Fruit fly (Drosophila melanogaster): ENCODE measurements around the gene CG32262.

DNA sequence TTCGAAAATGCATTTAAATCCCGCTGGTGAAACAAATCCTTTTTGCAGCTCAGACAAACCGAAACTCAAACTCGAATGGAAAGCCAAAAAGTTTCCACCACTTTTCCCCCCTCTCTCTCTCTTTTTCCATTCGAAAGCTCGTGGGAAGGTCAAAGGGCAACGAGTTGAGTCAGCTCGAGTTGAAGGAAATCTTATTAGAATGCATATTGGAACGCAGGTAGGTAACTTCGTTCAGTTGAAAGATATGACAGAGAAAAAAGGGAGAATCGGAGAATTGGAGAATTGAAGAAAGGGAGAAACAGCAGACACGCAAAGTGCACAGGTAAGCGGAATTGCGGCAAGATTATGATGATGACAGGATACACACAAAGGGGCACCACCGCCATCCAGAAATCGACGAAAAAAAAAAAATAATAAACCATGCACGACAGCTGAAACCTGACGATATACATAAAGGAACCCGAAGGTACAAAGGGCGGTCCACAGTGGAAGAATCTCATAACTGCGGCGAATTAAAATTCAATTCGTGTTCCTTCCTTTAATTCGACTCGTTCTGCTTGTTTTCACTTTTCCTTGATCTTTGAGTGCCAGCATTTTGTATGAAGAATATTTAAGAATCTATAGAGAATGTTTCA lies 27.3 kb downstream of the CG32262 start:
- TF ChIP-seq Abd-B (GFP tag; optimal IDR thresholded peaks at IDR 0.05) = no peak
- TF ChIP-seq h (optimal IDR thresholded peaks at IDR 0.05) = no peak
- no peak for TF ChIP-seq CG2889 (GFP tag; IDR thresholded peaks at IDR 0.05)
- no peak for TF ChIP-seq Asciz (GFP tag; optimal IDR thresholded peaks at IDR 0.05)
